Fruit fly (Drosophila melanogaster) whole organism, wandering third instar larva: Measurements from ENCODE around the gene Hph.

ENCODE experiments used
- Abd-B ChIP-seq: fragments of >200 bp; optimal IDR thresholded peaks from 2 replicates; lab custom pipeline; 2017; ENCODE audit warnings: missing biosample characterization, missing genetic modification characterization
- CG32264 ChIP-seq: fragments of 200-800 bp; sonication (Bioruptor generic); optimal IDR thresholded peaks from 2 replicates; lab custom pipeline; 2016; ENCODE audit warnings: missing biosample characterization, missing genetic modification characterization
- CG9705 ChIP-seq: fragments of 200-800 bp; sonication (Bioruptor generic); optimal IDR thresholded peaks from 2 replicates; lab custom pipeline; 2018; ENCODE audit warnings: missing biosample characterization, mild to moderate bottlenecking, missing genetic modification characterization
- CrebA ChIP-seq: fragments of 200-800 bp; sonication (Bioruptor generic); optimal IDR thresholded peaks from 2 replicates; lab custom pipeline; 2016; ENCODE audit warnings: missing biosample characterization, mild to moderate bottlenecking, missing genetic modification characterization, borderline replicate concordance
- Dfd ChIP-seq: fragments of >200 bp; optimal IDR thresholded peaks from 2 replicates; lab custom pipeline; 2017; ENCODE audit warnings: missing biosample characterization, missing genetic modification characterization
- Dif ChIP-seq: fragments of 200-275, 200-300 bp; sonication (Bioruptor generic); optimal IDR thresholded peaks from 2 replicates; lab custom pipeline; 2018; ENCODE audit warnings: missing biosample characterization, missing genetic modification characterization; ENCODE audit not compliant: partially characterized antibody
- GATAd ChIP-seq: sonication (Bioruptor generic); optimal IDR thresholded peaks from 2 replicates; lab custom pipeline; 2016; ENCODE audit warnings: missing biosample characterization, missing genetic modification characterization
- HLH106 ChIP-seq: fragments of 200-800 bp; optimal IDR thresholded peaks from 3 replicates; lab custom pipeline; 2019; ENCODE audit warnings: missing biosample characterization, mild to moderate bottlenecking, missing genetic modification characterization, moderate library complexity
- Hnf4 ChIP-seq: fragments of 200-800 bp; sonication (Bioruptor generic); optimal IDR thresholded peaks from 2 replicates; lab custom pipeline; 2016; ENCODE audit warnings: missing biosample characterization, mild to moderate bottlenecking, missing genetic modification characterization
- Hr78 ChIP-seq: fragments of >200 bp; optimal IDR thresholded peaks from 2 replicates; lab custom pipeline; 2017; ENCODE audit warnings: missing biosample characterization, missing genetic modification characterization
- Hr83 ChIP-seq: fragments of 200-300 bp; sonication (Bioruptor generic); optimal IDR thresholded peaks from 2 replicates; lab custom pipeline; 2016; ENCODE audit warnings: missing biosample characterization, mild to moderate bottlenecking, missing genetic modification characterization, moderate library complexity; ENCODE audit not compliant: poor library complexity, severe bottlenecking
- Jra ChIP-seq: sonication (Bioruptor generic); optimal IDR thresholded peaks from 2 replicates; lab custom pipeline; 2016; ENCODE audit warnings: missing biosample characterization, missing genetic modification characterization
- Mio ChIP-seq: sonication (Bioruptor generic); optimal IDR thresholded peaks from 2 replicates; lab custom pipeline; 2016; ENCODE audit warnings: missing biosample characterization, missing genetic modification characterization
- Myc ChIP-seq: fragments of >200 bp; optimal IDR thresholded peaks from 2 replicates; lab custom pipeline; 2017
- N ChIP-seq: fragments of >200 bp; optimal IDR thresholded peaks from 2 replicates; lab custom pipeline; 2018; ENCODE audit warnings: missing biosample characterization, missing external identifiers, missing genetic modification characterization
- OdsH ChIP-seq: fragments of 200-800 bp; sonication (Bioruptor generic); optimal IDR thresholded peaks from 2 replicates; lab custom pipeline; 2016; ENCODE audit warnings: missing biosample characterization, mild to moderate bottlenecking, missing genetic modification characterization
- Rel ChIP-seq, 2 experiments: fragments of 200-800 bp; sonication (Bioruptor generic) in 1 of 2; optimal IDR thresholded peaks; 2 replicates in 1 of 2; 3 replicates in 1 of 2; lab custom pipeline; 2016 to 2019; ENCODE audit warnings: mild to moderate bottlenecking in 2 of 2, missing biosample characterization in 2 of 2, missing genetic modification characterization in 2 of 2, moderate library complexity in 1 of 2
- Sp1 ChIP-seq: fragments of 200-800 bp; sonication (Bioruptor generic); optimal IDR thresholded peaks from 3 replicates; lab custom pipeline; 2019; ENCODE audit warnings: missing biosample characterization, mild to moderate bottlenecking, missing genetic modification characterization, moderate library complexity
- Vsx2 ChIP-seq: fragments of 200-300, 225-300 bp; sonication (Bioruptor generic); optimal IDR thresholded peaks from 2 replicates; lab custom pipeline; 2018; ENCODE audit warnings: missing biosample characterization, missing genetic modification characterization; ENCODE audit not compliant: partially characterized antibody
- br ChIP-seq: fragments of 200-800 bp; sonication (Bioruptor generic); optimal IDR thresholded peaks from 2 replicates; lab custom pipeline; 2016; ENCODE audit warnings: missing biosample characterization, missing genetic modification characterization
- brk ChIP-seq: fragments of 200-800 bp; sonication (Bioruptor generic); optimal IDR thresholded peaks from 2 replicates; lab custom pipeline; 2016; ENCODE audit warnings: missing biosample characterization, mild to moderate bottlenecking, missing genetic modification characterization
- dl ChIP-seq, 2 experiments: fragments of 175-275, 200-275 bp in 1 of 2; fragments of 200-275 bp in 1 of 2; sonication (Bioruptor generic); optimal IDR thresholded peaks; lab custom pipeline; 2018; ENCODE audit warnings: mild to moderate bottlenecking in 2 of 2, missing biosample characterization in 2 of 2, missing genetic modification characterization in 2 of 2, moderate library complexity in 2 of 2; ENCODE audit not compliant: partially characterized antibody in 2 of 2, insufficient read depth in 1 of 2
- dmrt93B ChIP-seq: fragments of 200-800 bp; sonication (Bioruptor generic); optimal IDR thresholded peaks from 2 replicates; lab custom pipeline; 2018; ENCODE audit warnings: missing biosample characterization, mild to moderate bottlenecking, missing genetic modification characterization
- dsf ChIP-seq: sonication (Bioruptor generic); optimal IDR thresholded peaks from 2 replicates; lab custom pipeline; 2016; ENCODE audit warnings: missing biosample characterization, missing genetic modification characterization, borderline replicate concordance
- ey ChIP-seq: fragments of 200-800 bp; sonication (Bioruptor generic); optimal IDR thresholded peaks from 2 replicates; lab custom pipeline; 2016; ENCODE audit warnings: missing biosample characterization, missing genetic modification characterization
- foxo ChIP-seq, 2 experiments: fragments of 200-800 bp; sonication (Bioruptor generic); optimal IDR thresholded peaks; 2 replicates in 1 of 2; 3 replicates in 1 of 2; lab custom pipeline; 2016 to 2017; ENCODE audit warnings: missing biosample characterization in 2 of 2, missing genetic modification characterization in 2 of 2
- fru ChIP-seq: fragments of 200-800 bp; sonication (Bioruptor generic); optimal IDR thresholded peaks from 3 replicates; lab custom pipeline; 2016; ENCODE audit warnings: missing biosample characterization, mild to moderate bottlenecking, missing genetic modification characterization
- h ChIP-seq: fragments of 200-800 bp; sonication (Bioruptor generic); optimal IDR thresholded peaks from 3 replicates; lab custom pipeline; 2016; ENCODE audit warnings: missing biosample characterization, mild to moderate bottlenecking, missing genetic modification characterization
- jim ChIP-seq: fragments of 175-275, 200-325 bp; sonication (Bioruptor generic); optimal IDR thresholded peaks from 2 replicates; lab custom pipeline; 2016; ENCODE audit warnings: missing biosample characterization, mild to moderate bottlenecking, missing genetic modification characterization
- lola ChIP-seq: fragments of >200 bp; optimal IDR thresholded peaks from 2 replicates; lab custom pipeline; 2017; ENCODE audit warnings: missing biosample characterization, missing genetic modification characterization
- pan ChIP-seq: fragments of >200 bp; optimal IDR thresholded peaks from 2 replicates; lab custom pipeline; 2017
- psq ChIP-seq: fragments of 200-800 bp; sonication (Bioruptor generic); optimal IDR thresholded peaks from 3 replicates; lab custom pipeline; 2017; ENCODE audit warnings: missing biosample characterization, mild to moderate bottlenecking, missing genetic modification characterization, moderate library complexity
- rgr ChIP-seq: fragments of 200-800 bp; sonication (Bioruptor generic); optimal IDR thresholded peaks from 3 replicates; lab custom pipeline; 2016; ENCODE audit warnings: missing biosample characterization, mild to moderate bottlenecking, missing genetic modification characterization
- sage ChIP-seq: fragments of 200-800 bp; sonication (Bioruptor generic); optimal IDR thresholded peaks from 2 replicates; lab custom pipeline; 2016; ENCODE audit warnings: missing biosample characterization, mild to moderate bottlenecking, missing genetic modification characterization
- sv ChIP-seq: fragments of 200-800 bp; sonication (Bioruptor generic); optimal IDR thresholded peaks from 3 replicates; lab custom pipeline; 2016; ENCODE audit warnings: missing biosample characterization, missing genetic modification characterization
- tai ChIP-seq: sonication (Bioruptor generic); optimal IDR thresholded peaks from 2 replicates; lab custom pipeline; 2016; ENCODE audit warnings: missing biosample characterization, missing genetic modification characterization
- usp ChIP-seq: fragments of >200 bp; optimal IDR thresholded peaks from 2 replicates; lab custom pipeline; 2017; ENCODE audit warnings: missing biosample characterization, missing genetic modification characterization
- woc ChIP-seq: sonication (Bioruptor generic); optimal IDR thresholded peaks from 2 replicates; lab custom pipeline; 2016; ENCODE audit warnings: missing biosample characterization, mild to moderate bottlenecking, missing genetic modification characterization

Hph gene

dm6 chr3R:5282755-5283359 is 26.0 kb downstream of the Hph start:
- TF ChIP-seq psq (GFP tag; lab: Kevin White, UChicago) (peak; percentile 89), Dif (GFP tag; lab: Kevin White, UChicago) (peak; percentile 96), Hr78 (GFP tag; lab: Kevin White, UChicago) (no peak), Vsx2 (GFP tag; lab: Kevin White, UChicago) (peak; percentile 66), Hnf4 (GFP tag; lab: Kevin White, UChicago) (no peak), Dfd (GFP tag; lab: Kevin White, UChicago) (no peak), Abd-B (GFP tag; lab: Kevin White, UChicago) (no peak), Jra (no peak), rgr (GFP tag; lab: Kevin White, UChicago) (peak; percentile 59), CrebA (peak; percentile 40), Rel (GFP tag; optimal IDR thresholded peaks at IDR 0.05; lab: Kevin White, UChicago) (peak; percentile 19), Rel (tag; optimal IDR thresholded peaks at IDR 0.05; lab: Kevin White, UChicago) (peak; percentile 54), CG9705 (GFP tag; lab: Kevin White, UChicago) (no peak), usp (GFP tag; lab: Kevin White, UChicago) (no peak), CG32264 (GFP tag; lab: Kevin White, UChicago) (no peak), dl (GFP tag; optimal IDR thresholded peaks at IDR 0.05; lab: Kevin White, UChicago; ENCODE audit: insufficient read depth in 1 of 2, partially characterized antibody in 2 of 2) (peak; percentile 90 to 94), tai (GFP tag; lab: Kevin White, UChicago) (no peak), sage (GFP tag; lab: Kevin White, UChicago) (no peak), brk (GFP tag; lab: Kevin White, UChicago) (no peak), sv (GFP tag; lab: Kevin White, UChicago) (no peak), lola (GFP tag; lab: Kevin White, UChicago) (no peak), Hr83 (GFP tag; lab: Kevin White, UChicago) (peak; percentile 89), pan (lab: Kevin White, UChicago) (no peak), OdsH (peak; percentile 27), h (GFP tag; lab: Kevin White, UChicago) (peak; percentile 48), foxo (GFP tag; optimal IDR thresholded peaks at IDR 0.05; lab: Kevin White, UChicago) (peak in 1 of 2 experiments; percentile 20), Myc (peak; percentile 8), dmrt93B (GFP tag; lab: Kevin White, UChicago) (no peak), dsf (GFP tag; lab: Kevin White, UChicago) (no peak), jim (peak; percentile 21), Sp1 (no peak), br (GFP tag; lab: Kevin White, UChicago) (peak; percentile 20), woc (GFP tag; lab: Kevin White, UChicago) (no peak), ey (GFP tag; lab: Kevin White, UChicago) (no peak), Mio (GFP tag; lab: Kevin White, UChicago) (no peak), fru (GFP tag; lab: Kevin White, UChicago) (peak; percentile 27), N (GFP tag; lab: Kevin White, UChicago) (no peak), HLH106 (tag; lab: Kevin White, UChicago) (no peak), GATAd (GFP tag; lab: Kevin White, UChicago) (no peak)

dm6 chr3R:5283360-5283963 is 26.6 kb downstream of the Hph start:
- TF ChIP-seq jim (no peak), sv (GFP tag; lab: Kevin White, UChicago) (peak; percentile 88), pan (lab: Kevin White, UChicago) (no peak), foxo (GFP tag; optimal IDR thresholded peaks at IDR 0.05; lab: Kevin White, UChicago) (peak in 1 of 2 experiments; percentile 90), brk (GFP tag; lab: Kevin White, UChicago) (peak; percentile 9), GATAd (GFP tag; lab: Kevin White, UChicago) (no peak), Dfd (GFP tag; lab: Kevin White, UChicago) (no peak), dsf (GFP tag; lab: Kevin White, UChicago) (no peak), Abd-B (GFP tag; lab: Kevin White, UChicago) (no peak), Dif (GFP tag; lab: Kevin White, UChicago) (no peak), Myc (no peak), lola (GFP tag; lab: Kevin White, UChicago) (no peak), h (GFP tag; lab: Kevin White, UChicago) (peak; percentile 89), Sp1 (peak; percentile 83), tai (GFP tag; lab: Kevin White, UChicago) (peak; percentile 58), CG9705 (GFP tag; lab: Kevin White, UChicago) (peak; percentile 57), Hr78 (GFP tag; lab: Kevin White, UChicago) (no peak), sage (GFP tag; lab: Kevin White, UChicago) (no peak), CrebA (no peak), usp (GFP tag; lab: Kevin White, UChicago) (no peak), Jra (peak; percentile 69), Hnf4 (GFP tag; lab: Kevin White, UChicago) (peak; percentile 74), Vsx2 (GFP tag; lab: Kevin White, UChicago) (no peak), CG32264 (GFP tag; lab: Kevin White, UChicago) (peak; percentile 19), dmrt93B (GFP tag; lab: Kevin White, UChicago) (peak; percentile 80), N (GFP tag; lab: Kevin White, UChicago) (no peak), psq (GFP tag; lab: Kevin White, UChicago) (peak; percentile 86), Mio (GFP tag; lab: Kevin White, UChicago) (peak; percentile 27), rgr (GFP tag; lab: Kevin White, UChicago) (peak; percentile 85), dl (GFP tag; optimal IDR thresholded peaks at IDR 0.05; lab: Kevin White, UChicago; ENCODE audit: insufficient read depth in 1 of 2, partially characterized antibody in 2 of 2) (no peak), woc (GFP tag; lab: Kevin White, UChicago) (peak; percentile 87), br (GFP tag; lab: Kevin White, UChicago) (peak; percentile 85), ey (GFP tag; lab: Kevin White, UChicago) (peak; percentile 91), Hr83 (GFP tag; lab: Kevin White, UChicago) (no peak), fru (GFP tag; lab: Kevin White, UChicago) (peak; percentile 93), Rel (GFP tag; optimal IDR thresholded peaks at IDR 0.05; lab: Kevin White, UChicago) (no peak), Rel (tag; optimal IDR thresholded peaks at IDR 0.05; lab: Kevin White, UChicago) (peak; percentile 26), HLH106 (tag; lab: Kevin White, UChicago) (peak; percentile 87), OdsH (peak; percentile 78)
- TF ChIP-seq, all 38 proteins: peak for 21
